Worm (Caenorhabditis elegans) whole organism, L4/young adult: ENCODE results near the gene Y49F6B.8.

Source experiments
- W03F9.2 ChIP-seq: fragments of 150-350 bp; optimal IDR thresholded peaks from 2 replicates; lab custom pipeline; 2014; ENCODE audit warnings: missing biosample characterization, missing genetic modification characterization
- dao-5 ChIP-seq: sonication (generic microtip); optimal IDR thresholded peaks from 2 replicates; lab custom pipeline; 2016; ENCODE audit warnings: missing genotype, missing genetic modification characterization, moderate library complexity, missing compliant biosample characterization
- him-1 ChIP-seq: sonication (generic microtip); optimal IDR thresholded peaks from 2 replicates; lab custom pipeline; 2016; ENCODE audit warnings: missing genotype, missing genetic modification reagents, missing genetic modification characterization, missing compliant biosample characterization

DNA sequence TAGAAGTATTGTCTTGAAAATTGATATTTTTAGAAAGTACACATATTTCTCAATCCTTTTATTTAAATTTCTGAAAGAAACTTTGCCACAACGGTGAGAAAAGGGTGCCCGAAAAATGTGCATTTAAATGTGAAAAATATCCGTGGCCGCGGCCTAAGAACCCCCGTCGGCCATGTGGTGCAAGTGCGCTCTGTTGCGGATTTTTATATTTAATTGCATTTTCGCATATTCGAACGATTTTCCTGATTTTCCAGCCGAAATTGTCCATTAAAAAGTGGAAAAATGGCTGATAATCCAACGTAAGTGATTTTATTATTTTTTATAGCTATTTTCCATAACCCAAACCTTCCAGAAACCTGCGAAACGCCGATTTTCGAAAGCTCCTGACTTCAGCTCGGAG is 747 bp upstream of the Y49F6B.8 start, which contains the start of gene smu-2:
- TF ChIP-seq dao-5 (tag; lab: Kevin White, UChicago), result no peak
- no peak for TF ChIP-seq W03F9.2 (tag; lab: Kevin White, UChicago)
- TF ChIP-seq him-1 (tag; lab: Kevin White, UChicago), result no peak
